Worm (Caenorhabditis elegans): ENCODE data around the gene str-9.

ce11 chrV:15758449-15758848 lies at the start of gene str-9:
- no peak for TF ChIP-seq tbx-2 (tag; optimal IDR thresholded peaks at IDR 0.05)
- no peak for TF ChIP-seq ama-1 (optimal IDR thresholded peaks at IDR 0.05)
- no peak for TF ChIP-seq rnt-1 (tag; optimal IDR thresholded peaks at IDR 0.05)
- TF ChIP-seq egl-13 (tag; optimal IDR thresholded peaks at IDR 0.05) = no peak
- TF ChIP-seq fkh-10 (GFP tag; optimal IDR thresholded peaks at IDR 0.05) = no peak
- no peak for TF ChIP-seq lir-3 (tag; optimal IDR thresholded peaks at IDR 0.05; ENCODE audit: poor library complexity)
- TF ChIP-seq nhr-19 (GFP tag; conservative IDR thresholded peaks at IDR 0.05) = no peak
- TF ChIP-seq nhr-76 (tag; optimal IDR thresholded peaks at IDR 0.05) = no peak
- no peak for TF ChIP-seq egl-27 (tag; optimal IDR thresholded peaks at IDR 0.05)
- no peak for TF ChIP-seq nhr-77 (tag; optimal IDR thresholded peaks at IDR 0.05)
- TF ChIP-seq snpc-4 (tag; optimal IDR thresholded peaks at IDR 0.05) = no peak
- TF ChIP-seq nhr-11 (tag; optimal IDR thresholded peaks at IDR 0.05) = no peak
- TF ChIP-seq sptf-1 (tag; optimal IDR thresholded peaks at IDR 0.05) = no peak
- no peak for TF ChIP-seq lin-39 (tag; optimal IDR thresholded peaks at IDR 0.05)

Measured in whole organism, L1 larva.